Fruit fly (Drosophila melanogaster) whole organism, embryonic: ENCODE data around the gene Sgs5bis.

ENCODE experiments used
- Abd-B ChIP-seq: fragments of 200-800 bp; sonication (Bioruptor generic); optimal IDR thresholded peaks from 2 replicates; lab custom pipeline; 2018; ENCODE audit warnings: missing biosample characterization, mild to moderate bottlenecking, missing genetic modification characterization, moderate library complexity
- Atf6 ChIP-seq: fragments of 200-800 bp; sonication (Bioruptor generic); IDR thresholded peaks from 2 replicates; pipeline ENCODE4 v1.3.6; 2022; ENCODE audit warnings: missing biosample characterization, missing genetic modification characterization
- CG11085 ChIP-seq: fragments of 200-800 bp; sonication (Bioruptor generic); IDR thresholded peaks from 2 replicates; pipeline ENCODE4 v1.3.6; 2022; ENCODE audit warnings: missing biosample characterization, missing genetic modification characterization
- CG12071 ChIP-seq: fragments of 200-800 bp; sonication (Bioruptor generic); optimal IDR thresholded peaks from 3 replicates; lab custom pipeline; 2018; ENCODE audit warnings: missing biosample characterization, mild to moderate bottlenecking, missing genetic modification characterization
- CG12155 ChIP-seq: fragments of 200-800 bp; sonication (Bioruptor generic); optimal IDR thresholded peaks from 3 replicates; lab custom pipeline; 2016; ENCODE audit warnings: missing biosample characterization, missing genetic modification characterization
- CG12391 ChIP-seq: fragments of 200-800 bp; sonication (Bioruptor generic); optimal IDR thresholded peaks from 3 replicates; lab custom pipeline; 2018; ENCODE audit warnings: missing biosample characterization, mild to moderate bottlenecking, missing genetic modification characterization, moderate library complexity
- CG12942 ChIP-seq: fragments of 200-800 bp; sonication (Bioruptor generic); optimal IDR thresholded peaks from 3 replicates; lab custom pipeline; 2016; ENCODE audit warnings: missing biosample characterization, missing genetic modification characterization
- CG13287 ChIP-seq: fragments of 200-800 bp; sonication (Bioruptor generic); IDR thresholded peaks from 2 replicates; pipeline ENCODE4 v1.3.6; 2022; ENCODE audit warnings: missing biosample characterization, missing genetic modification characterization; ENCODE audit not compliant: partially characterized antibody
- CG15514 ChIP-seq: fragments of 200-800 bp; sonication (Bioruptor generic); optimal IDR thresholded peaks from 3 replicates; lab custom pipeline; 2017; ENCODE audit warnings: missing biosample characterization, missing genetic modification characterization, mild to moderate bottlenecking, moderate library complexity, missing genetic modification reagents
- CG1603 ChIP-seq: fragments of 200-800 bp; sonication (Bioruptor generic); optimal IDR thresholded peaks from 2 replicates; lab custom pipeline; 2019; ENCODE audit warnings: missing biosample characterization, mild to moderate bottlenecking, missing genetic modification characterization, moderate library complexity
- CG16779 ChIP-seq: fragments of 200-800 bp; sonication (Bioruptor generic); IDR thresholded peaks from 2 replicates; pipeline ENCODE4 v1.3.6; 2022; ENCODE audit warnings: missing biosample characterization, missing genetic modification characterization
- CG16813 ChIP-seq: fragments of 200-800 bp; sonication (Bioruptor generic); IDR thresholded peaks from 3 replicates; pipeline ENCODE4 v1.3.6; 2022; ENCODE audit warnings: missing biosample characterization, missing genetic modification characterization; ENCODE audit not compliant: partially characterized antibody
- CG17829 ChIP-seq: fragments of 200-800 bp; optimal IDR thresholded peaks from 2 replicates; lab custom pipeline; 2019; ENCODE audit warnings: missing biosample characterization, mild to moderate bottlenecking, missing genetic modification characterization, moderate library complexity
- CG34422 ChIP-seq: fragments of 200-800 bp; sonication (Bioruptor generic); IDR thresholded peaks from 3 replicates; pipeline ENCODE4 v1.3.6; 2022; ENCODE audit warnings: missing biosample characterization, missing genetic modification characterization
- CG4360 ChIP-seq: fragments of 200-800 bp; sonication (Bioruptor generic); IDR thresholded peaks from 2 replicates; pipeline ENCODE4 v1.3.6; 2022; ENCODE audit warnings: missing biosample characterization, missing genetic modification characterization
- CG7372 ChIP-seq: fragments of 200-800 bp; sonication (Bioruptor generic); IDR thresholded peaks from 2 replicates; pipeline ENCODE4 v1.3.6; 2022; ENCODE audit warnings: missing biosample characterization, missing genetic modification characterization
- CG7745 ChIP-seq: fragments of 200-800 bp; sonication (Bioruptor generic); optimal IDR thresholded peaks from 2 replicates; lab custom pipeline; 2018; ENCODE audit warnings: missing biosample characterization, mild to moderate bottlenecking, missing genetic modification characterization, moderate library complexity
- Dek ChIP-seq: fragments of 200-800 bp; sonication (Bioruptor generic); optimal IDR thresholded peaks from 3 replicates; lab custom pipeline; 2019; ENCODE audit warnings: missing biosample characterization, mild to moderate bottlenecking, missing genetic modification characterization, moderate library complexity
- Doc3 ChIP-seq: fragments of 200-800 bp; sonication (Bioruptor generic); IDR thresholded peaks from 3 replicates; pipeline ENCODE4 v1.3.6; 2022; ENCODE audit warnings: missing biosample characterization, missing genetic modification characterization; ENCODE audit not compliant: partially characterized antibody
- Gsc ChIP-seq: fragments of 200-800 bp; sonication (Bioruptor generic); IDR thresholded peaks from 2 replicates; pipeline ENCODE4 v1.3.6; 2022; ENCODE audit warnings: missing biosample characterization, missing genetic modification characterization
- HLH4C ChIP-seq: fragments of 200-800 bp; sonication (Bioruptor generic); IDR thresholded peaks from 3 replicates; pipeline ENCODE4 v1.3.6; 2022; ENCODE audit warnings: missing biosample characterization, missing genetic modification characterization; ENCODE audit not compliant: partially characterized antibody
- Hey ChIP-seq: fragments of 200-800 bp; sonication (Bioruptor generic); optimal IDR thresholded peaks from 3 replicates; lab custom pipeline; 2018; ENCODE audit warnings: missing biosample characterization, mild to moderate bottlenecking, missing genetic modification characterization
- HmgZ ChIP-seq: fragments of 200-800 bp; sonication (Bioruptor generic); optimal IDR thresholded peaks from 2 replicates; lab custom pipeline; 2018; ENCODE audit warnings: missing biosample characterization, mild to moderate bottlenecking, missing genetic modification characterization
- Hmr ChIP-seq: fragments of 200-800 bp; sonication (Bioruptor generic); optimal IDR thresholded peaks from 3 replicates; lab custom pipeline; 2017; ENCODE audit warnings: mild to moderate bottlenecking, missing biosample characterization, missing genetic modification reagents, missing genetic modification characterization
- Kr ChIP-seq: fragments of 200-800 bp; sonication (Bioruptor generic); optimal IDR thresholded peaks from 2 replicates; lab custom pipeline; 2017; ENCODE audit warnings: missing biosample characterization, mild to moderate bottlenecking, missing genetic modification characterization
- MBD-R2 ChIP-seq: fragments of 200-800 bp; sonication (Bioruptor generic); IDR thresholded peaks from 2 replicates; pipeline ENCODE4 v1.3.6; 2022; ENCODE audit warnings: missing biosample characterization, missing genetic modification characterization
- Med ChIP-seq: fragments of 200-800 bp; sonication (Bioruptor generic); peaks from one replicate; lab custom pipeline; 2016; ENCODE audit warnings: missing biosample characterization, missing genetic modification characterization, mild to moderate bottlenecking, inconsistent platforms, moderate library complexity
- Meics ChIP-seq: fragments of 200-800 bp; sonication (Bioruptor generic); optimal IDR thresholded peaks from 2 replicates; lab custom pipeline; 2017; ENCODE audit warnings: missing biosample characterization, mild to moderate bottlenecking, missing genetic modification characterization
- Rfx ChIP-seq: fragments of 200-800 bp; sonication (Bioruptor generic); IDR thresholded peaks from 2 replicates; pipeline ENCODE4 v1.3.6; 2022; ENCODE audit warnings: missing biosample characterization, missing genetic modification characterization
- Sox100B ChIP-seq: fragments of 200-800 bp; sonication (Bioruptor generic); optimal IDR thresholded peaks from 3 replicates; lab custom pipeline; 2018; ENCODE audit warnings: missing biosample characterization, mild to moderate bottlenecking, missing genetic modification characterization
- Spps ChIP-seq: fragments of 200-800 bp; sonication (Bioruptor generic); optimal IDR thresholded peaks from 2 replicates; lab custom pipeline; 2018; ENCODE audit warnings: missing biosample characterization, mild to moderate bottlenecking, missing genetic modification characterization
- cg ChIP-seq: fragments of 200-800 bp; sonication (Bioruptor generic); optimal IDR thresholded peaks from 3 replicates; lab custom pipeline; 2019; ENCODE audit warnings: missing biosample characterization, mild to moderate bottlenecking, missing genetic modification characterization, moderate library complexity
- chn ChIP-seq: fragments of 200-800 bp; sonication (Bioruptor generic); optimal IDR thresholded peaks from 2 replicates; lab custom pipeline; 2016; ENCODE audit warnings: missing biosample characterization, missing genetic modification characterization
- dm ChIP-seq: fragments of 200-800 bp; sonication (Bioruptor generic); optimal IDR thresholded peaks from 3 replicates; lab custom pipeline; 2016; ENCODE audit warnings: missing biosample characterization, missing genetic modification characterization
- ems ChIP-seq: fragments of 200-800 bp; sonication (Bioruptor generic); optimal IDR thresholded peaks from 3 replicates; lab custom pipeline; 2016; ENCODE audit warnings: missing biosample characterization, missing genetic modification characterization
- en ChIP-seq: fragments of 200-800 bp; sonication (Bioruptor generic); optimal IDR thresholded peaks from 2 replicates; lab custom pipeline; 2016; ENCODE audit warnings: missing biosample characterization, missing genetic modification characterization
- exex ChIP-seq: fragments of 200-800 bp; sonication (Bioruptor generic); optimal IDR thresholded peaks from 4 replicates; lab custom pipeline; 2018; ENCODE audit warnings: missing biosample characterization, mild to moderate bottlenecking, missing genetic modification characterization, moderate library complexity
- fu2 ChIP-seq: fragments of 200-800 bp; sonication (Bioruptor generic); optimal IDR thresholded peaks from 2 replicates; lab custom pipeline; 2016; ENCODE audit warnings: missing biosample characterization, missing genetic modification characterization
- kah ChIP-seq: fragments of 200-800 bp; sonication (Bioruptor generic); optimal IDR thresholded peaks from 2 replicates; lab custom pipeline; 2018; ENCODE audit warnings: missing biosample characterization, mild to moderate bottlenecking, missing genetic modification characterization
- lov ChIP-seq, 2 experiments: fragments of 200-800 bp in 1 of 2; fragments of >200 bp in 1 of 2; sonication (Bioruptor generic) in 1 of 2; IDR thresholded peaks in 1 of 2; optimal IDR thresholded peaks in 1 of 2; 2 replicates in 1 of 2; 3 replicates in 1 of 2; pipeline versions ENCODE4 v1.3.6 to Lab custom; 2017 to 2022; ENCODE audit warnings: missing biosample characterization in 1 of 2, missing genetic modification characterization in 1 of 2
- luna ChIP-seq: fragments of 200-800 bp; sonication (Bioruptor generic); optimal IDR thresholded peaks from 2 replicates; lab custom pipeline; 2016; ENCODE audit warnings: missing biosample characterization, missing genetic modification characterization
- mirr ChIP-seq: fragments of 200-800 bp; sonication (Bioruptor generic); optimal IDR thresholded peaks from 3 replicates; lab custom pipeline; 2018; ENCODE audit warnings: missing biosample characterization, mild to moderate bottlenecking, missing genetic modification characterization
- odd ChIP-seq: fragments of 200-800 bp; sonication (Bioruptor generic); optimal IDR thresholded peaks from 2 replicates; lab custom pipeline; 2017; ENCODE audit warnings: missing biosample characterization, mild to moderate bottlenecking, missing genetic modification characterization
- pb ChIP-seq: fragments of 200-800 bp; sonication (Bioruptor generic); optimal IDR thresholded peaks from 3 replicates; lab custom pipeline; 2016; ENCODE audit warnings: missing biosample characterization, missing genetic modification characterization
- pfk ChIP-seq: fragments of 200-800 bp; sonication (Bioruptor generic); optimal IDR thresholded peaks from 2 replicates; lab custom pipeline; 2018; ENCODE audit warnings: missing biosample characterization, mild to moderate bottlenecking, missing genetic modification characterization, moderate library complexity
- pita ChIP-seq: fragments of 200-800 bp; sonication (Bioruptor generic); optimal IDR thresholded peaks from 2 replicates; lab custom pipeline; 2017; ENCODE audit warnings: missing biosample characterization, mild to moderate bottlenecking, missing genetic modification characterization
- pros ChIP-seq: fragments of 200-800 bp; sonication (Bioruptor generic); optimal IDR thresholded peaks from 3 replicates; lab custom pipeline; 2019; ENCODE audit warnings: missing biosample characterization, mild to moderate bottlenecking, missing genetic modification characterization, moderate library complexity
- seq ChIP-seq: fragments of 200-800 bp; sonication (Bioruptor generic); IDR thresholded peaks from 2 replicates; pipeline ENCODE4 v1.3.6; 2022; ENCODE audit warnings: missing biosample characterization, missing genetic modification characterization
- unc-4 ChIP-seq: fragments of 200-800 bp; sonication (Bioruptor generic); IDR thresholded peaks from 2 replicates; pipeline ENCODE4 v1.3.6; 2022; ENCODE audit warnings: missing biosample characterization, missing genetic modification characterization; ENCODE audit not compliant: partially characterized antibody
- wdn ChIP-seq: fragments of 200-800 bp; sonication (Bioruptor generic); IDR thresholded peaks from 2 replicates; pipeline ENCODE4 v1.3.6; 2022; ENCODE audit warnings: missing biosample characterization, missing genetic modification characterization

Sgs5bis gene

dm6 chr3R:17603717-17604116 is 9.5 kb downstream of the Sgs5bis start (continued):
- no peak for TF ChIP-seq fu2
- TF ChIP-seq CG15514 (GFP tag; lab: Kevin White, UChicago): peak; percentile 11
- peak; percentile 100 for TF ChIP-seq pros (GFP tag; lab: Kevin White, UChicago)
- TF ChIP-seq unc-4 (GFP tag; lab: Robert Waterston, UW): peak; percentile 35; the same call in 1 of the 2 replicates
- peak; percentile 11; the same call in 1 of the 3 replicates for TF ChIP-seq CG16813 (GFP tag; lab: Robert Waterston, UW)
- no peak for TF ChIP-seq odd (GFP tag; lab: Kevin White, UChicago)
- no peak for TF ChIP-seq Atf6 (GFP tag; lab: Robert Waterston, UW)
- TF ChIP-seq Hey (tag; lab: Kevin White, UChicago): peak; percentile 95
- TF ChIP-seq Hmr (GFP tag; lab: Kevin White, UChicago): no peak
- TF ChIP-seq CG16779 (GFP tag; lab: Robert Waterston, UW): no peak
- TF ChIP-seq chn (GFP tag; lab: Kevin White, UChicago): peak; percentile 18
- no peak for TF ChIP-seq en (GFP tag; lab: Kevin White, UChicago)
- no peak for TF ChIP-seq luna (GFP tag; lab: Kevin White, UChicago)
- TF ChIP-seq kah (GFP tag; lab: Kevin White, UChicago): no peak
- peak; percentile 18 for TF ChIP-seq CG1603 (tag; lab: Kevin White, UChicago)
- no peak for TF ChIP-seq ems (GFP tag; lab: Kevin White, UChicago)
- no peak for TF ChIP-seq Gsc (GFP tag; lab: Robert Waterston, UW)
- no peak for TF ChIP-seq lov (optimal IDR thresholded peaks at IDR 0.05; lab: Kevin White, UChicago)
- TF ChIP-seq lov (GFP tag; IDR thresholded peaks at IDR 0.05; lab: Robert Waterston, UW): peak; percentile 91; the same call in 2 of the 3 replicates
- peak; percentile 92 for TF ChIP-seq CG7372 (GFP tag; lab: Robert Waterston, UW)
- no peak for TF ChIP-seq dm
- TF ChIP-seq CG4360: no peak
- no peak for TF ChIP-seq CG12071 (GFP tag; lab: Kevin White, UChicago)
- TF ChIP-seq pfk (GFP tag; lab: Kevin White, UChicago): peak; percentile 7
- TF ChIP-seq Dek (tag; lab: Kevin White, UChicago): peak; percentile 23
- no peak for TF ChIP-seq wdn (GFP tag; lab: Robert Waterston, UW)
- peak; percentile 97 for TF ChIP-seq cg
- TF ChIP-seq Abd-B (GFP tag; lab: Kevin White, UChicago): no peak
- peak; percentile 43 for TF ChIP-seq CG13287 (GFP tag; lab: Robert Waterston, UW)
- TF ChIP-seq Spps: no peak
- TF ChIP-seq CG12155: no peak
- no peak for TF ChIP-seq CG7745
- 0 out of 3 replicates have a peak, but pooled peaks have one; percentile 14 for TF ChIP-seq HLH4C (GFP tag; lab: Robert Waterston, UW)
- no peak for TF ChIP-seq pb (GFP tag; lab: Kevin White, UChicago)
- TF ChIP-seq Sox100B (GFP tag; lab: Kevin White, UChicago): no peak
- TF ChIP-seq seq (GFP tag; lab: Robert Waterston, UW): peak; percentile 60; the same call in 1 of the 2 replicates
- no peak for TF ChIP-seq Meics
- TF ChIP-seq Doc3 (GFP tag; lab: Robert Waterston, UW): 0 out of 3 replicates have a peak, but pooled peaks have one; percentile 38
- no peak for TF ChIP-seq CG34422 (GFP tag; lab: Robert Waterston, UW)
- no peak for TF ChIP-seq CG17829 (tag; lab: Kevin White, UChicago)
- peak; percentile 57 for TF ChIP-seq pita (GFP tag; lab: Kevin White, UChicago)
- peak; percentile 30 for TF ChIP-seq Kr (GFP tag; lab: Kevin White, UChicago)
- peak; percentile 27; the same call in 1 of the 2 replicates for TF ChIP-seq MBD-R2 (GFP tag; lab: Robert Waterston, UW)
- peak; percentile 21 for TF ChIP-seq HmgZ (tag; lab: Kevin White, UChicago)
- TF ChIP-seq CG12391 (tag; lab: Kevin White, UChicago): no peak
- TF ChIP-seq mirr (GFP tag; lab: Kevin White, UChicago): peak; percentile 85
- 0 out of 2 replicates have a peak, but pooled peaks have one; percentile 12 for TF ChIP-seq Rfx (GFP tag; lab: Robert Waterston, UW)
- TF ChIP-seq exex (tag; lab: Kevin White, UChicago): no peak
- no peak for TF ChIP-seq CG12942 (GFP tag; lab: Kevin White, UChicago)
- TF ChIP-seq CG11085 (GFP tag; lab: Robert Waterston, UW): no peak
- peak; percentile 13 for TF ChIP-seq Med (GFP tag; lab: Kevin White, UChicago)
